Fruit fly (Drosophila melanogaster) whole organism, embryonic: ENCODE measurements around the gene Ssl2.
A peak's percentile ranks its signal among the peaks of the same experiment; 100 is the strongest.

ENCODE experiments used
- Bdp1 ChIP-seq: fragments of 200-800 bp; sonication (Bioruptor generic); optimal IDR thresholded peaks from 3 replicates; lab custom pipeline; 2016; ENCODE audit warnings: missing biosample characterization, missing genetic modification characterization
- CG10565 ChIP-seq: fragments of 200-800 bp; sonication (Bioruptor generic); optimal IDR thresholded peaks from 3 replicates; lab custom pipeline; 2016; ENCODE audit warnings: missing biosample characterization, mild to moderate bottlenecking, missing genetic modification characterization
- CG11723 ChIP-seq: fragments of 200-800 bp; sonication (Bioruptor generic); optimal IDR thresholded peaks from 2 replicates; lab custom pipeline; 2017; ENCODE audit warnings: missing biosample characterization, mild to moderate bottlenecking, missing genetic modification characterization
- CG12236 ChIP-seq: fragments of 200-800 bp; sonication (Bioruptor generic); optimal IDR thresholded peaks from 2 replicates; lab custom pipeline; 2016; ENCODE audit warnings: missing biosample characterization, missing genetic modification characterization
- CG13424 ChIP-seq: fragments of 200-800 bp; sonication (Bioruptor generic); optimal IDR thresholded peaks from 2 replicates; lab custom pipeline; 2019; ENCODE audit warnings: missing biosample characterization, mild to moderate bottlenecking, missing genetic modification characterization, moderate library complexity
- CG14050 ChIP-seq: fragments of 200-800 bp; sonication (Bioruptor generic); IDR thresholded peaks from 3 replicates; pipeline ENCODE4 v1.3.6; 2022; ENCODE audit warnings: missing biosample characterization, missing genetic modification characterization
- CG15514 ChIP-seq: fragments of 200-800 bp; sonication (Bioruptor generic); optimal IDR thresholded peaks from 3 replicates; lab custom pipeline; 2017; ENCODE audit warnings: missing biosample characterization, missing genetic modification characterization, mild to moderate bottlenecking, moderate library complexity, missing genetic modification reagents
- CG1603 ChIP-seq: fragments of 200-800 bp; sonication (Bioruptor generic); optimal IDR thresholded peaks from 2 replicates; lab custom pipeline; 2019; ENCODE audit warnings: missing biosample characterization, mild to moderate bottlenecking, missing genetic modification characterization, moderate library complexity
- CG17328 ChIP-seq: fragments of 200-800 bp; sonication (Bioruptor generic); IDR thresholded peaks from 2 replicates; pipeline ENCODE4 v1.3.6; 2022; ENCODE audit warnings: missing biosample characterization, missing genetic modification characterization
- CG18764 ChIP-seq: fragments of 200-800 bp; sonication (Bioruptor generic); optimal IDR thresholded peaks from 3 replicates; lab custom pipeline; 2016; ENCODE audit warnings: missing biosample characterization, missing genetic modification characterization
- CG2712 ChIP-seq: fragments of 200-800 bp; optimal IDR thresholded peaks from 3 replicates; lab custom pipeline; 2019; ENCODE audit warnings: missing biosample characterization, mild to moderate bottlenecking, missing genetic modification characterization, moderate library complexity
- CG3065 ChIP-seq: fragments of 200-800 bp; sonication (Bioruptor generic); optimal IDR thresholded peaks from 2 replicates; lab custom pipeline; 2016; ENCODE audit warnings: missing biosample characterization, missing genetic modification characterization
- CG3407 ChIP-seq: fragments of 200-800 bp; sonication (Bioruptor generic); optimal IDR thresholded peaks from 2 replicates; lab custom pipeline; 2018; ENCODE audit warnings: missing biosample characterization, mild to moderate bottlenecking, missing genetic modification characterization
- CG3847 ChIP-seq: fragments of 200-800 bp; sonication (Bioruptor generic); IDR thresholded peaks from 2 replicates; pipeline ENCODE4 v1.3.6; 2022; ENCODE audit warnings: missing biosample characterization, missing genetic modification characterization
- CG4617 ChIP-seq: fragments of 200-800 bp; sonication (Bioruptor generic); optimal IDR thresholded peaks from 3 replicates; lab custom pipeline; 2016; ENCODE audit warnings: missing biosample characterization, missing genetic modification characterization, borderline replicate concordance
- CG4730 ChIP-seq: fragments of 200-800 bp; sonication (Bioruptor generic); IDR thresholded peaks from 2 replicates; pipeline ENCODE4 v1.3.6; 2022; ENCODE audit warnings: missing biosample characterization, missing genetic modification characterization
- CG6765 ChIP-seq: fragments of 200-800 bp; sonication (Bioruptor generic); optimal IDR thresholded peaks from 3 replicates; lab custom pipeline; 2017; ENCODE audit warnings: missing biosample characterization, mild to moderate bottlenecking, missing genetic modification characterization
- CG7372 ChIP-seq: fragments of 200-800 bp; sonication (Bioruptor generic); IDR thresholded peaks from 2 replicates; pipeline ENCODE4 v1.3.6; 2022; ENCODE audit warnings: missing biosample characterization, missing genetic modification characterization
- CG9437 ChIP-seq: fragments of 200-800 bp; sonication (Bioruptor generic); optimal IDR thresholded peaks from 2 replicates; lab custom pipeline; 2018; ENCODE audit warnings: missing biosample characterization, mild to moderate bottlenecking, missing genetic modification characterization
- CG9817 ChIP-seq: fragments of 200-800 bp; sonication (Bioruptor generic); optimal IDR thresholded peaks from 2 replicates; lab custom pipeline; 2018; ENCODE audit warnings: missing biosample characterization, mild to moderate bottlenecking, missing genetic modification characterization, moderate library complexity
- Dad ChIP-seq: fragments of 200-800 bp; sonication (Bioruptor generic); optimal IDR thresholded peaks from 3 replicates; lab custom pipeline; 2016; ENCODE audit warnings: missing biosample characterization, missing genetic modification characterization
- ERR ChIP-seq: fragments of 200-800 bp; sonication (Bioruptor generic); optimal IDR thresholded peaks from 2 replicates; lab custom pipeline; 2016; ENCODE audit warnings: missing biosample characterization, missing genetic modification characterization
- Hr3 ChIP-seq: fragments of 200-800 bp; sonication (Bioruptor generic); optimal IDR thresholded peaks from 3 replicates; lab custom pipeline; 2016; ENCODE audit warnings: missing biosample characterization, missing genetic modification characterization
- Lhr ChIP-seq: fragments of 200-800 bp; sonication (Bioruptor generic); optimal IDR thresholded peaks from 3 replicates; lab custom pipeline; 2017; ENCODE audit warnings: mild to moderate bottlenecking, missing biosample characterization, missing genetic modification reagents, missing genetic modification characterization
- MBD-R2 ChIP-seq: fragments of 200-800 bp; sonication (Bioruptor generic); IDR thresholded peaks from 2 replicates; pipeline ENCODE4 v1.3.6; 2022; ENCODE audit warnings: missing biosample characterization, missing genetic modification characterization
- MESR4 ChIP-seq: fragments of 200-800 bp; sonication (Bioruptor generic); optimal IDR thresholded peaks from 2 replicates; lab custom pipeline; 2018; ENCODE audit warnings: missing biosample characterization, mild to moderate bottlenecking, missing genetic modification characterization, moderate library complexity
- MTF-1 ChIP-seq: fragments of 200-800 bp; sonication (Bioruptor generic); optimal IDR thresholded peaks from 2 replicates; lab custom pipeline; 2018; ENCODE audit warnings: missing biosample characterization, mild to moderate bottlenecking, missing genetic modification characterization, borderline replicate concordance
- Mad ChIP-seq: fragments of 200-800 bp; sonication (Bioruptor generic); optimal IDR thresholded peaks from 2 replicates; lab custom pipeline; 2016; ENCODE audit warnings: missing biosample characterization, missing genetic modification characterization
- Oli ChIP-seq: fragments of 200-800 bp; sonication (Bioruptor generic); optimal IDR thresholded peaks from 2 replicates; lab custom pipeline; 2018; ENCODE audit warnings: missing biosample characterization, mild to moderate bottlenecking, missing genetic modification characterization, moderate library complexity
- Spps ChIP-seq: fragments of 200-800 bp; sonication (Bioruptor generic); optimal IDR thresholded peaks from 2 replicates; lab custom pipeline; 2018; ENCODE audit warnings: missing biosample characterization, mild to moderate bottlenecking, missing genetic modification characterization
- dysf ChIP-seq: fragments of 200-800 bp; sonication (Bioruptor generic); IDR thresholded peaks from 3 replicates; pipeline ENCODE4 v1.3.6; 2022; ENCODE audit warnings: missing biosample characterization, missing genetic modification characterization
- ewg ChIP-seq: fragments of 200-800 bp; sonication (Bioruptor generic); optimal IDR thresholded peaks from 3 replicates; lab custom pipeline; 2017; ENCODE audit warnings: mild to moderate bottlenecking, missing biosample characterization, missing genetic modification reagents, missing genetic modification characterization
- gem ChIP-seq: fragments of 200-800 bp; sonication (Bioruptor generic); optimal IDR thresholded peaks from 2 replicates; lab custom pipeline; 2019; ENCODE audit warnings: missing biosample characterization, mild to moderate bottlenecking, missing genetic modification characterization, moderate library complexity
- gfzf ChIP-seq: fragments of 200-800 bp; sonication (Bioruptor generic); optimal IDR thresholded peaks from 2 replicates; lab custom pipeline; 2016; ENCODE audit warnings: missing biosample characterization, mild to moderate bottlenecking, missing genetic modification characterization, moderate library complexity
- knrl ChIP-seq: fragments of 200-800 bp; sonication (Bioruptor generic); IDR thresholded peaks from 3 replicates; pipeline ENCODE4 v1.3.6; 2022; ENCODE audit warnings: missing biosample characterization, missing genetic modification characterization; ENCODE audit not compliant: partially characterized antibody
- lilli ChIP-seq: fragments of 200-800 bp; sonication (Bioruptor generic); optimal IDR thresholded peaks from 3 replicates; lab custom pipeline; 2016; ENCODE audit warnings: missing biosample characterization, missing genetic modification characterization
- mirr ChIP-seq: fragments of 200-800 bp; sonication (Bioruptor generic); optimal IDR thresholded peaks from 3 replicates; lab custom pipeline; 2018; ENCODE audit warnings: missing biosample characterization, mild to moderate bottlenecking, missing genetic modification characterization
- org-1 ChIP-seq: fragments of 200-800 bp; sonication (Bioruptor generic); optimal IDR thresholded peaks from 2 replicates; lab custom pipeline; 2017; ENCODE audit warnings: missing biosample characterization, missing genetic modification characterization
- pb ChIP-seq: fragments of 200-800 bp; sonication (Bioruptor generic); optimal IDR thresholded peaks from 3 replicates; lab custom pipeline; 2016; ENCODE audit warnings: missing biosample characterization, missing genetic modification characterization
- phol ChIP-seq: fragments of 200-800 bp; sonication (Bioruptor generic); optimal IDR thresholded peaks from 3 replicates; lab custom pipeline; 2018; ENCODE audit warnings: missing biosample characterization, mild to moderate bottlenecking, missing genetic modification characterization, moderate library complexity
- salm ChIP-seq: fragments of 200-800 bp; sonication (Bioruptor generic); optimal IDR thresholded peaks from 2 replicates; lab custom pipeline; 2018; ENCODE audit warnings: missing biosample characterization, mild to moderate bottlenecking, missing genetic modification characterization
- sd ChIP-seq: fragments of 200-800 bp; sonication (Bioruptor generic); optimal IDR thresholded peaks from 3 replicates; lab custom pipeline; 2018; ENCODE audit warnings: missing biosample characterization, mild to moderate bottlenecking, missing genetic modification characterization, moderate library complexity
- sens-2 ChIP-seq: fragments of 200-800 bp; sonication (Bioruptor generic); IDR thresholded peaks from 2 replicates; pipeline ENCODE4 v1.3.6; 2022; ENCODE audit warnings: missing biosample characterization, missing genetic modification characterization
- sna ChIP-seq: fragments of 200-800 bp; sonication (Bioruptor generic); IDR thresholded peaks from 2 replicates; pipeline ENCODE4 v1.3.6; 2022; ENCODE audit warnings: missing biosample characterization, missing genetic modification characterization; ENCODE audit not compliant: partially characterized antibody
- tna ChIP-seq: fragments of 200-800 bp; sonication (Bioruptor generic); IDR thresholded peaks from 2 replicates; pipeline ENCODE4 v1.3.6; 2022; ENCODE audit warnings: missing biosample characterization, missing genetic modification characterization; ENCODE audit not compliant: partially characterized antibody
- vfl ChIP-seq: fragments of 200-800 bp; sonication (Bioruptor generic); optimal IDR thresholded peaks from 2 replicates; lab custom pipeline; 2016; ENCODE audit warnings: missing biosample characterization, missing genetic modification characterization
- wor ChIP-seq: fragments of 200-800 bp; sonication (Bioruptor generic); IDR thresholded peaks from 2 replicates; pipeline ENCODE4 v1.3.6; 2022; ENCODE audit warnings: missing biosample characterization, missing genetic modification characterization
- zen2 ChIP-seq: fragments of 200-800 bp; sonication (Bioruptor generic); IDR thresholded peaks from 3 replicates; pipeline ENCODE4 v1.3.6; 2022; ENCODE audit warnings: missing biosample characterization, missing genetic modification characterization; ENCODE audit not compliant: partially characterized antibody
- zfh2 ChIP-seq: fragments of 200-800 bp; sonication (Bioruptor generic); optimal IDR thresholded peaks from 2 replicates; lab custom pipeline; 2016; ENCODE audit warnings: missing biosample characterization, missing genetic modification characterization

Ssl2 gene

dm6 chr3R:29004884-29005621 lies 27.4 kb downstream of the Ssl2 start (continued):
- TF ChIP-seq ewg (GFP tag; lab: Kevin White, UChicago) (no peak), CG1603 (tag; lab: Kevin White, UChicago) (peak; percentile 65), ERR (GFP tag; lab: Kevin White, UChicago) (no peak), CG17328 (GFP tag; lab: Robert Waterston, UW) (peak; percentile 38; the same call in 1 of the 2 replicates), Oli (tag; lab: Kevin White, UChicago) (peak; percentile 51), org-1 (GFP tag; lab: Kevin White, UChicago) (no peak), pb (GFP tag; lab: Kevin White, UChicago) (no peak), Dad (GFP tag; lab: Kevin White, UChicago) (no peak), CG4617 (GFP tag; lab: Kevin White, UChicago) (no peak), tna (GFP tag; lab: Robert Waterston, UW) (no peak), zfh2 (GFP tag; lab: Kevin White, UChicago) (no peak), mirr (GFP tag; lab: Kevin White, UChicago) (no peak), zen2 (GFP tag; lab: Robert Waterston, UW) (no peak), phol (tag; lab: Kevin White, UChicago) (peak; percentile 39), Lhr (no peak), CG12236 (GFP tag; lab: Kevin White, UChicago) (no peak), CG10565 (GFP tag; lab: Kevin White, UChicago) (no peak), CG9817 (no peak), CG3065 (GFP tag; lab: Kevin White, UChicago) (no peak), sd (tag; lab: Kevin White, UChicago) (peak; percentile 43), CG18764 (GFP tag; lab: Kevin White, UChicago) (peak; percentile 21), CG15514 (GFP tag; lab: Kevin White, UChicago) (peak; percentile 14), knrl (no peak), CG7372 (GFP tag; lab: Robert Waterston, UW) (no peak), MESR4 (GFP tag; lab: Kevin White, UChicago) (no peak), CG13424 (tag; lab: Kevin White, UChicago) (peak; percentile 47), sna (no peak), CG9437 (GFP tag; lab: Kevin White, UChicago) (peak; percentile 21), sens-2 (GFP tag; lab: Robert Waterston, UW) (no peak), CG11723 (GFP tag; lab: Kevin White, UChicago) (no peak), Bdp1 (GFP tag; lab: Kevin White, UChicago) (no peak), vfl (no peak), CG14050 (peak; percentile 45; the same call in 1 of the 3 replicates), CG3407 (no peak), MTF-1 (GFP tag; lab: Kevin White, UChicago) (no peak), MBD-R2 (GFP tag; lab: Robert Waterston, UW) (no peak), Mad (GFP tag; lab: Kevin White, UChicago) (no peak), CG4730 (GFP tag; lab: Robert Waterston, UW) (0 out of 2 replicates have a peak, but pooled peaks have one; percentile 14), dysf (GFP tag; lab: Robert Waterston, UW) (peak; percentile 62), gem (tag; lab: Kevin White, UChicago) (peak; percentile 73), wor (no peak), CG2712 (tag; lab: Kevin White, UChicago) (peak; percentile 51), lilli (peak; percentile 38), Hr3 (peak; percentile 4), CG3847 (GFP tag; lab: Robert Waterston, UW) (no peak), Spps (tag; lab: Kevin White, UChicago) (no peak), CG6765 (GFP tag; lab: Kevin White, UChicago) (no peak), salm (no peak), gfzf (GFP tag; lab: Kevin White, UChicago) (no peak)
